Fruit fly (Drosophila melanogaster): ENCODE data around the gene ro.
A peak's percentile ranks its signal among the peaks of the same experiment; 100 is the strongest.

Gene ro

dm6 chr3R:26862848-26863448, 18.0 kb downstream of the ro start, which contains the start of the genes Lerp and IntS12 (continued):
- TF ChIP-seq NfI (GFP tag; optimal IDR thresholded peaks at IDR 0.05) (no peak), insv (GFP tag; optimal IDR thresholded peaks at IDR 0.05) (peak in 1 of 2 experiments; percentile 46), Jarid2 (GFP tag; optimal IDR thresholded peaks at IDR 0.05) (no peak), vnd (GFP tag; IDR thresholded peaks at IDR 0.05; ENCODE audit: partially characterized antibody) (no peak), CG13287 (GFP tag; IDR thresholded peaks at IDR 0.05; ENCODE audit: partially characterized antibody) (peak; percentile 37; the same call in 1 of the 2 replicates), nmo (GFP tag; optimal IDR thresholded peaks at IDR 0.05) (peak; percentile 36), phol (tag; optimal IDR thresholded peaks at IDR 0.05) (peak; percentile 26), gfzf (GFP tag; optimal IDR thresholded peaks at IDR 0.05) (peak; percentile 34), CG12659 (GFP tag; optimal IDR thresholded peaks at IDR 0.05) (peak; percentile 24), CG34422 (GFP tag; IDR thresholded peaks at IDR 0.05) (peak; percentile 25; the same call in 1 of the 3 replicates), CG17829 (tag; optimal IDR thresholded peaks at IDR 0.05) (peak; percentile 26), Camta (GFP tag; optimal IDR thresholded peaks at IDR 0.05) (peak; percentile 28), stwl (tag; optimal IDR thresholded peaks at IDR 0.05) (peak; percentile 72), CG9215 (GFP tag; IDR thresholded peaks at IDR 0.05) (no peak), trem (tag; optimal IDR thresholded peaks at IDR 0.05) (peak; percentile 92), Bgb (GFP tag; IDR thresholded peaks at IDR 0.05; ENCODE audit: partially characterized antibody) (peak; percentile 24; the same call in 1 of the 2 replicates), sens (GFP tag) (peak; percentile 64), Dp (GFP tag; optimal IDR thresholded peaks at IDR 0.05) (peak; percentile 82), onecut (GFP tag; IDR thresholded peaks at IDR 0.05) (peak; percentile 98), ranshi (GFP tag; IDR thresholded peaks at IDR 0.05) (0 out of 2 replicates have a peak, but pooled peaks have one; percentile 10), CG15514 (GFP tag; optimal IDR thresholded peaks at IDR 0.05) (peak; percentile 15), Trl (optimal IDR thresholded peaks at IDR 0.05) (peak in 1 of 2 experiments; percentile 56), Trl (GFP tag; optimal IDR thresholded peaks at IDR 0.05) (no peak), crp (GFP tag; optimal IDR thresholded peaks at IDR 0.05) (peak; percentile 91 to 98), CG9437 (GFP tag; optimal IDR thresholded peaks at IDR 0.05) (peak; percentile 94), emc (GFP tag; optimal IDR thresholded peaks at IDR 0.05) (no peak), CG3847 (GFP tag; IDR thresholded peaks at IDR 0.05) (no peak), Scr (GFP tag; IDR thresholded peaks at IDR 0.05; ENCODE audit: partially characterized antibody) (peak; percentile 19; the same call in 1 of the 2 replicates), amos (GFP tag; IDR thresholded peaks at IDR 0.05; ENCODE audit: partially characterized antibody) (peak; percentile 17; the same call in 1 of the 2 replicates), MBD-R2 (GFP tag; IDR thresholded peaks at IDR 0.05) (peak; percentile 90), BEAF-32 (GFP tag; optimal IDR thresholded peaks at IDR 0.05) (peak; percentile 28), CG16813 (GFP tag; IDR thresholded peaks at IDR 0.05; ENCODE audit: partially characterized antibody) (peak; percentile 39; the same call in 1 of the 3 replicates), HmgZ (tag; optimal IDR thresholded peaks at IDR 0.05) (peak; percentile 26), CG17361 (GFP tag; IDR thresholded peaks at IDR 0.05) (0 out of 3 replicates have a peak, but pooled peaks have one; percentile 15), gsb-n (tag; optimal IDR thresholded peaks at IDR 0.05) (no peak), CG17385 (GFP tag; optimal IDR thresholded peaks at IDR 0.05) (peak; percentile 86), E2f1 (GFP tag; IDR thresholded peaks at IDR 0.05) (peak; percentile 27; the same call in 1 of the 2 replicates), CG7556 (GFP tag; optimal IDR thresholded peaks at IDR 0.05) (no peak), CG11504 (tag; optimal IDR thresholded peaks at IDR 0.05) (no peak), yki (optimal IDR thresholded peaks at IDR 0.05) (peak; percentile 21)

Measured in whole organism, embryonic.